Fruit fly (Drosophila melanogaster) Kc167 (cell line): ENCODE measurements around the gene CG46456.

Experiments
- Myc ChIP-seq: fragments of >200 bp; optimal IDR thresholded peaks from 2 replicates; lab custom pipeline; 2017; ENCODE audit warnings: missing external identifiers
- psq ChIP-seq: fragments of >200 bp; optimal IDR thresholded peaks from 2 replicates; lab custom pipeline; 2017; ENCODE audit warnings: missing external identifiers
- ttk ChIP-seq: sonication (Bioruptor generic); optimal IDR thresholded peaks from 2 replicates; lab custom pipeline; 2017; ENCODE audit warnings: missing external identifiers

dm6 chr3L:5348987-5349386 is 6.2 kb downstream of the CG46456 start:
- TF ChIP-seq Myc (lab: Kevin White, UChicago): no peak
- no peak for TF ChIP-seq ttk (lab: Kevin White, UChicago)
- TF ChIP-seq psq (lab: Kevin White, UChicago): no peak
